Fruit fly (Drosophila melanogaster) whole organism, embryonic: Measurements from ENCODE around the gene CG17707.
A peak's percentile ranks its signal among the peaks of the same experiment; 100 is the strongest.

Experiments
- Atf6 ChIP-seq: fragments of 200-800 bp; sonication (Bioruptor generic); IDR thresholded peaks from 2 replicates; pipeline ENCODE4 v1.3.6; 2022; ENCODE audit warnings: missing biosample characterization, missing genetic modification characterization
- Bgb ChIP-seq: fragments of 200-800 bp; sonication (Bioruptor generic); IDR thresholded peaks from 2 replicates; pipeline ENCODE4 v1.3.6; 2022; ENCODE audit warnings: missing biosample characterization, missing genetic modification characterization; ENCODE audit not compliant: partially characterized antibody
- CG10147 ChIP-seq: fragments of 200-800 bp; sonication (Bioruptor generic); optimal IDR thresholded peaks from 2 replicates; lab custom pipeline; 2019; ENCODE audit warnings: missing biosample characterization, mild to moderate bottlenecking, missing genetic modification characterization, moderate library complexity
- CG10267 ChIP-seq: fragments of 200-800 bp; sonication (Bioruptor generic); optimal IDR thresholded peaks from 2 replicates; lab custom pipeline; 2018; ENCODE audit warnings: missing biosample characterization, mild to moderate bottlenecking, missing genetic modification characterization, moderate library complexity
- CG10654 ChIP-seq: fragments of 200-800 bp; sonication (Bioruptor generic); optimal IDR thresholded peaks from 2 replicates; lab custom pipeline; 2016; ENCODE audit warnings: missing biosample characterization, missing genetic modification characterization
- CG12155 ChIP-seq: fragments of 200-800 bp; sonication (Bioruptor generic); optimal IDR thresholded peaks from 3 replicates; lab custom pipeline; 2016; ENCODE audit warnings: missing biosample characterization, missing genetic modification characterization
- CG13287 ChIP-seq: fragments of 200-800 bp; sonication (Bioruptor generic); IDR thresholded peaks from 2 replicates; pipeline ENCODE4 v1.3.6; 2022; ENCODE audit warnings: missing biosample characterization, missing genetic modification characterization; ENCODE audit not compliant: partially characterized antibody
- CG15011 ChIP-seq: fragments of 200-800 bp; sonication (Bioruptor generic); optimal IDR thresholded peaks from 3 replicates; lab custom pipeline; 2018; ENCODE audit warnings: missing biosample characterization, mild to moderate bottlenecking, missing genetic modification characterization
- CG15601 ChIP-seq: fragments of 200-800 bp; sonication (Bioruptor generic); optimal IDR thresholded peaks from 3 replicates; lab custom pipeline; 2019; ENCODE audit warnings: missing biosample characterization, mild to moderate bottlenecking, missing genetic modification characterization, moderate library complexity
- CG1647 ChIP-seq: fragments of 200-800 bp; sonication (Bioruptor generic); optimal IDR thresholded peaks from 3 replicates; lab custom pipeline; 2016; ENCODE audit warnings: missing biosample characterization, missing genetic modification characterization
- CG17385 ChIP-seq: fragments of 200-800 bp; sonication (Bioruptor generic); optimal IDR thresholded peaks from 3 replicates; lab custom pipeline; 2018; ENCODE audit warnings: missing biosample characterization, mild to moderate bottlenecking, missing genetic modification characterization
- CG2712 ChIP-seq: fragments of 200-800 bp; optimal IDR thresholded peaks from 3 replicates; lab custom pipeline; 2019; ENCODE audit warnings: missing biosample characterization, mild to moderate bottlenecking, missing genetic modification characterization, moderate library complexity
- CG30020 ChIP-seq: fragments of 200-800 bp; optimal IDR thresholded peaks from 2 replicates; lab custom pipeline; 2019; ENCODE audit warnings: missing biosample characterization, mild to moderate bottlenecking, missing genetic modification characterization, moderate library complexity
- CG31224 ChIP-seq: fragments of 200-800 bp; sonication (Bioruptor generic); IDR thresholded peaks from 2 replicates; pipeline ENCODE4 v1.3.6; 2022; ENCODE audit warnings: missing biosample characterization, missing genetic modification characterization
- CG3163 ChIP-seq: fragments of 200-800 bp; sonication (Bioruptor generic); optimal IDR thresholded peaks from 3 replicates; lab custom pipeline; 2016; ENCODE audit warnings: missing biosample characterization, missing genetic modification characterization
- CG33557 ChIP-seq: fragments of 200-800 bp; sonication (Bioruptor generic); optimal IDR thresholded peaks from 2 replicates; lab custom pipeline; 2019; ENCODE audit warnings: missing biosample characterization, mild to moderate bottlenecking, missing genetic modification characterization, moderate library complexity
- CG3995 ChIP-seq: fragments of 200-800 bp; sonication (Bioruptor generic); optimal IDR thresholded peaks from 3 replicates; lab custom pipeline; 2016; ENCODE audit warnings: missing biosample characterization, missing genetic modification characterization
- CG5245 ChIP-seq: fragments of 200-800 bp; sonication (Bioruptor generic); optimal IDR thresholded peaks from 3 replicates; lab custom pipeline; 2016; ENCODE audit warnings: missing biosample characterization, missing genetic modification characterization
- CG6765 ChIP-seq: fragments of 200-800 bp; sonication (Bioruptor generic); optimal IDR thresholded peaks from 3 replicates; lab custom pipeline; 2017; ENCODE audit warnings: missing biosample characterization, mild to moderate bottlenecking, missing genetic modification characterization
- CG6791 ChIP-seq: fragments of 200-800 bp; sonication (Bioruptor generic); IDR thresholded peaks from 3 replicates; pipeline ENCODE4 v1.3.6; 2022; ENCODE audit warnings: missing biosample characterization, missing genetic modification characterization; ENCODE audit not compliant: partially characterized antibody
- CG8290 ChIP-seq, 3 experiments: fragments of 200-800 bp; sonication (Bioruptor generic); optimal IDR thresholded peaks; 2 replicates each; lab custom pipeline; 2016 to 2019; ENCODE audit warnings: missing biosample characterization in 3 of 3, missing genetic modification characterization in 3 of 3, mild to moderate bottlenecking in 2 of 3, moderate library complexity in 1 of 3
- CG8924 ChIP-seq: fragments of 200-800 bp; optimal IDR thresholded peaks from 3 replicates; lab custom pipeline; 2019; ENCODE audit warnings: missing biosample characterization, mild to moderate bottlenecking, missing genetic modification characterization, moderate library complexity
- D ChIP-seq, 2 experiments: fragments of 200-800 bp in 1 of 2; fragments of >200 bp in 1 of 2; sonication (Bioruptor generic) in 1 of 2; optimal IDR thresholded peaks; 2 replicates in 1 of 2; 3 replicates in 1 of 2; lab custom pipeline; 2017; ENCODE audit warnings: mild to moderate bottlenecking in 1 of 2, missing biosample characterization in 1 of 2, missing genetic modification characterization in 1 of 2, missing genetic modification reagents in 1 of 2
- Dek ChIP-seq: fragments of 200-800 bp; sonication (Bioruptor generic); optimal IDR thresholded peaks from 3 replicates; lab custom pipeline; 2019; ENCODE audit warnings: missing biosample characterization, mild to moderate bottlenecking, missing genetic modification characterization, moderate library complexity
- HLH4C ChIP-seq: fragments of 200-800 bp; sonication (Bioruptor generic); IDR thresholded peaks from 3 replicates; pipeline ENCODE4 v1.3.6; 2022; ENCODE audit warnings: missing biosample characterization, missing genetic modification characterization; ENCODE audit not compliant: partially characterized antibody
- Lhr ChIP-seq: fragments of 200-800 bp; sonication (Bioruptor generic); optimal IDR thresholded peaks from 3 replicates; lab custom pipeline; 2017; ENCODE audit warnings: mild to moderate bottlenecking, missing biosample characterization, missing genetic modification reagents, missing genetic modification characterization
- MBD-R2 ChIP-seq: fragments of 200-800 bp; sonication (Bioruptor generic); IDR thresholded peaks from 2 replicates; pipeline ENCODE4 v1.3.6; 2022; ENCODE audit warnings: missing biosample characterization, missing genetic modification characterization
- Med ChIP-seq: fragments of 200-800 bp; sonication (Bioruptor generic); peaks from one replicate; lab custom pipeline; 2016; ENCODE audit warnings: missing biosample characterization, missing genetic modification characterization, mild to moderate bottlenecking, inconsistent platforms, moderate library complexity
- Pdp1 ChIP-seq, 2 experiments: fragments of 200-800 bp; sonication (Bioruptor generic); optimal IDR thresholded peaks; 3 replicates each; lab custom pipeline; 2016; ENCODE audit warnings: missing biosample characterization in 2 of 2, missing genetic modification characterization in 2 of 2, mild to moderate bottlenecking in 1 of 2, moderate library complexity in 1 of 2
- Six4 ChIP-seq: fragments of 200-800 bp; sonication (Bioruptor generic); optimal IDR thresholded peaks from 2 replicates; lab custom pipeline; 2016; ENCODE audit warnings: missing biosample characterization, missing genetic modification characterization
- Sox102F ChIP-seq: fragments of 200-800 bp; sonication (Bioruptor generic); optimal IDR thresholded peaks from 2 replicates; lab custom pipeline; 2018; ENCODE audit warnings: missing biosample characterization, mild to moderate bottlenecking, missing genetic modification characterization, moderate library complexity
- Stat92E ChIP-seq, 3 experiments: fragments of >200 bp in 2 of 3; fragments of 200-800 bp in 1 of 3; sonication (Bioruptor generic) in 1 of 3; optimal IDR thresholded peaks; 2 replicates each; lab custom pipeline; 2017 to 2019; ENCODE audit warnings: missing biosample characterization in 3 of 3, missing genetic modification characterization in 3 of 3, mild to moderate bottlenecking in 1 of 3, moderate library complexity in 1 of 3
- crc ChIP-seq: fragments of 200-800 bp; sonication (Bioruptor generic); optimal IDR thresholded peaks from 2 replicates; lab custom pipeline; 2016; ENCODE audit warnings: missing biosample characterization, missing genetic modification characterization
- dmrt11E ChIP-seq: fragments of 200-800 bp; sonication (Bioruptor generic); optimal IDR thresholded peaks from 3 replicates; lab custom pipeline; 2018; ENCODE audit warnings: missing biosample characterization, mild to moderate bottlenecking, missing genetic modification characterization, moderate library complexity
- en ChIP-seq: fragments of 200-800 bp; sonication (Bioruptor generic); optimal IDR thresholded peaks from 2 replicates; lab custom pipeline; 2016; ENCODE audit warnings: missing biosample characterization, missing genetic modification characterization
- grn ChIP-seq: fragments of 200-800 bp; sonication (Bioruptor generic); optimal IDR thresholded peaks from 3 replicates; lab custom pipeline; 2017; ENCODE audit warnings: missing biosample characterization, missing genetic modification characterization
- hth ChIP-seq: fragments of >200 bp; optimal IDR thresholded peaks from 2 replicates; lab custom pipeline; 2017; ENCODE audit warnings: inconsistent platforms
- ken ChIP-seq: fragments of 200-800 bp; sonication (Bioruptor generic); IDR thresholded peaks from 3 replicates; pipeline ENCODE4 v1.3.6; 2022; ENCODE audit warnings: missing biosample characterization, missing genetic modification characterization
- knrl ChIP-seq: fragments of 200-800 bp; sonication (Bioruptor generic); IDR thresholded peaks from 3 replicates; pipeline ENCODE4 v1.3.6; 2022; ENCODE audit warnings: missing biosample characterization, missing genetic modification characterization; ENCODE audit not compliant: partially characterized antibody
- mld ChIP-seq: fragments of 200-800 bp; sonication (Bioruptor generic); IDR thresholded peaks from 3 replicates; pipeline ENCODE4 v1.3.6; 2022; ENCODE audit warnings: missing biosample characterization, missing genetic modification characterization; ENCODE audit not compliant: partially characterized antibody
- odd ChIP-seq: fragments of 200-800 bp; sonication (Bioruptor generic); optimal IDR thresholded peaks from 2 replicates; lab custom pipeline; 2017; ENCODE audit warnings: missing biosample characterization, mild to moderate bottlenecking, missing genetic modification characterization
- row ChIP-seq: fragments of 200-800 bp; sonication (Bioruptor generic); IDR thresholded peaks from 3 replicates; pipeline ENCODE4 v1.3.6; 2022; ENCODE audit warnings: missing biosample characterization, missing genetic modification characterization
- tll ChIP-seq, 2 experiments: fragments of 200-800 bp in 1 of 2; fragments of >200 bp in 1 of 2; sonication (Bioruptor generic) in 1 of 2; optimal IDR thresholded peaks; 2 replicates each; lab custom pipeline; 2017 to 2019; ENCODE audit warnings: missing biosample characterization in 2 of 2, missing genetic modification characterization in 2 of 2, mild to moderate bottlenecking in 1 of 2, moderate library complexity in 1 of 2
- zfh2 ChIP-seq: fragments of 200-800 bp; sonication (Bioruptor generic); optimal IDR thresholded peaks from 2 replicates; lab custom pipeline; 2016; ENCODE audit warnings: missing biosample characterization, missing genetic modification characterization

CG17707 gene

DNA sequence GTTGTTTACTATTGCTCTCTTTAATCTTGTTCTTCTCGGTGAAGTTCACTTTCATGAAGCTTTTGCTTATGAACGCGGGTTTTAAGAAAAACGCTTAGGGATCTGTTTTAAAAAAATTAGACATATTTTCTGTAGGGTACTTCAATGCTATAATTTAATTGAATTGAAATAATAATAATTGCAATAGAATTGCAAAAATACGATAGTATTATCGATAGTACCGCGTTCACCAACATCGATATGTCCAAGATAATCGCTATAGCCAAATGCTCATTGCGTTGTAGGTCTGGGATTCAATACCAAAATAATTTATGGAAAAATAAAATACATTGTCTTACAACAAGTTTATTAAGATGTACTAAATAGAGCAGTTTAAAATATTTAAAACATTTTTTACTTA lies 6.3 kb downstream of the CG17707 start (continued):
- no peak for TF ChIP-seq CG15011 (GFP tag; lab: Kevin White, UChicago)
- TF ChIP-seq CG13287 (GFP tag; lab: Robert Waterston, UW), result peak; percentile 92
- no peak for TF ChIP-seq Atf6 (GFP tag; lab: Robert Waterston, UW)
- TF ChIP-seq tll (GFP tag; optimal IDR thresholded peaks at IDR 0.05; lab: Kevin White, UChicago), result no peak

DNA sequence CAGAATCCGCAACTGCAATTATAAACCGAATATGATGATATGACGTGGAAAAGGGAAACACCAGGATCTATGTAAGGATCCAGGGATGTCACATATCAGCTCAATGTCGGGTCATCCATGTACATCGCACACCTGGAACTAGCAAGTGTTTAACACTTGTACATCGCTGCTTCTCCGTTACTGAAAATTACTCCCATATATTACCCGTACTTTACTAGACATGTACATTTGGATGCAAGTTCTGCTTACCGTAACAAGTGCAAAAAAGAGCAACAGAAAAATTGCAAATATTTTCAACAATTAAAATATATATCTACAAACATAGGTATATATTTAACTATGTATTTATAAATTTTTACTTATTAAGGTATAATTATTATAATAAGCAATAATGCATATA lies 8.2 kb downstream of the CG17707 start, which contains the start of gene tyn:
TSS of gene tyn (plus strand) at position 301 of the 400 bp plus-strand sequence.
- TF ChIP-seq dmrt11E (tag; lab: Kevin White, UChicago) (no peak), ken (no peak), odd (GFP tag; lab: Kevin White, UChicago) (no peak), Six4 (GFP tag; lab: Kevin White, UChicago) (no peak), CG10654 (GFP tag; lab: Kevin White, UChicago) (no peak), Stat92E (GFP tag; optimal IDR thresholded peaks at IDR 0.05; lab: Kevin White, UChicago) (no peak), grn (GFP tag; lab: Kevin White, UChicago) (no peak), CG10267 (tag; lab: Kevin White, UChicago) (no peak), mld (GFP tag; lab: Robert Waterston, UW) (no peak), CG3163 (GFP tag; lab: Kevin White, UChicago) (no peak), CG10147 (no peak), CG6765 (no peak), CG33557 (no peak), CG31224 (GFP tag; lab: Robert Waterston, UW) (no peak)

DNA sequence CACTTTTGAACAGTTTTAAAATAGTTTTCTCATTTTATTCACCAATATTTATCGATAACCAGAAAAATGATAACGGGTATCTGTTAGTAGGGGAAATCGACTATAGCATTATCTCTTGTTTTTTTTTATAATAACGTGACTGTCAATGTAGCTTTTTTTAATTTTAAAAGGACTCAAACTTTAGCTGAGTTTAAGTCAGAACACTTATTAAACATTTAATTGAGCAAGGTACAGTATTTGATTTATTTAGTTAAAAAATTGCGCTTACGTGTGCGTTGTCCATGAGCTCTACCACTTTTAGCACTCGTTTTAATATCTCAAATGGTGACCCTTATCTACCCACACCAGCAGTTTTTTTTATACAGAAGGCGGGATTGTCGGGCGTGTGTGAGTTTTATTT lies 17.7 kb downstream of the CG17707 start:
- no peak for TF ChIP-seq CG17385 (GFP tag; lab: Kevin White, UChicago)
- TF ChIP-seq CG3995, result peak; percentile 91
- peak in 1 of 3 experiments; percentile 9 for TF ChIP-seq Stat92E (GFP tag; optimal IDR thresholded peaks at IDR 0.05; lab: Kevin White, UChicago)
- no peak for TF ChIP-seq Pdp1 (GFP tag; optimal IDR thresholded peaks at IDR 0.05; lab: Kevin White, UChicago)
- no peak for TF ChIP-seq Dek
- peak; percentile 17 for TF ChIP-seq Med (GFP tag; lab: Kevin White, UChicago)
- 0 out of 3 replicates have a peak, but pooled peaks have one; percentile 15 for TF ChIP-seq HLH4C (GFP tag; lab: Robert Waterston, UW)
- TF ChIP-seq CG12155 (GFP tag; lab: Kevin White, UChicago), result no peak
- peak; percentile 9 for TF ChIP-seq CG30020 (tag; lab: Kevin White, UChicago)
- peak; percentile 45; the same call in 1 of the 3 replicates for TF ChIP-seq row (GFP tag; lab: Robert Waterston, UW)
- TF ChIP-seq knrl (GFP tag; lab: Robert Waterston, UW), result no peak
- no peak for TF ChIP-seq CG8924 (tag; lab: Kevin White, UChicago)
- TF ChIP-seq Sox102F (GFP tag; lab: Kevin White, UChicago), result no peak
- TF ChIP-seq zfh2, result no peak

DNA sequence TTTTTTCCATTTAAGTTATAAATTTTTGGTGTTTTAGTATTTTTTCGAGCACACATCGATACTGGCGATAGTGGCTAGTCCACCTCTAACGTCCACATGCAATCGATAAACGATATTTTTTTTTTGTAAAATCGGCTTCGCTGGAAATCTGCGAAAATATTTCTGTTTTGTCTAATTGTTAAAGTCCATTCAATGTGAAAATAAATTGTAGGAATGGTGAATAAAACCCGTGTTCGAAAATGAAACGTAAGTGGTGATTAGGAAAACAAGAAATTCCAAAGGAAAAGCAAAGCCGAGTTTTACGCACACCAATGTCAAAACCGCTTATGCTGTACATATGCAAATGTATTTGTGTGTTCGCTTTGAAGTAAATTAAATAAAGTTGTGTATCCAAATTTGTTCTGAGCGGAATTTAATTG lies 20.9 kb downstream of the CG17707 start, which contains the start of gene RhoGAP1A:
TSS of gene RhoGAP1A (plus strand) at position 100 of the 419 bp plus-strand sequence.
- TF ChIP-seq CG8290 (GFP tag; optimal IDR thresholded peaks at IDR 0.05; lab: Kevin White, UChicago) (peak; percentile 55), CG8290 (tag; optimal IDR thresholded peaks at IDR 0.05; lab: Kevin White, UChicago) (no peak), en (no peak), CG13287 (GFP tag; lab: Robert Waterston, UW) (peak; percentile 83), hth (no peak), CG6791 (peak; percentile 84), Lhr (GFP tag; lab: Kevin White, UChicago) (peak; percentile 59), CG10267 (tag; lab: Kevin White, UChicago) (peak; percentile 45), CG5245 (no peak), CG1647 (GFP tag; lab: Kevin White, UChicago) (no peak), CG2712 (tag; lab: Kevin White, UChicago) (peak; percentile 11), crc (GFP tag; lab: Kevin White, UChicago) (no peak), D (optimal IDR thresholded peaks at IDR 0.05; lab: Kevin White, UChicago) (no peak), D (GFP tag; optimal IDR thresholded peaks at IDR 0.05; lab: Kevin White, UChicago) (no peak), MBD-R2 (GFP tag; lab: Robert Waterston, UW) (peak; percentile 47), Bgb (peak; percentile 79), CG15601 (tag; lab: Kevin White, UChicago) (peak; percentile 7)
